Worm (Caenorhabditis elegans): ENCODE measurements around the gene C09H10.5.

Gene C09H10.5

DNA sequence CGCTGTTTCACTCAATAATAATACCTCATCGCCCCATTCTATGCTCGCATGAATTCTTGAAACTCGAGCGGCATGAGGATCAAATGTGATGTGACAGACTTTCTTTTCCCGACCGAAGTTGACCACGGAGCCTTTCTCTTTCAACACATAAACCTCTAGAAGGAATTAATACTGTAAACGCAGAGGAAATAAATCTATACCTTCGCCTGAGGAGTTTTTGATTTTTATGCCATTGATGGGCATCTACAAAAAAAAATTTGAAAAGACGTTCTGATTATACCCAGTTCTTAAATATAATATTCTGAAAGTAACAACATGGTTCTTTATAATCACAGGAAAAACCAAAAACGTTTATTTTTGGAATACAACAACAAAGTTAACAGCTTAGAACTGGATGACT, 7.3 kb downstream of the C09H10.5 start, which contains the start of gene nbs-1 (continued):
- TF ChIP-seq ztf-3 (GFP tag; optimal IDR thresholded peaks at IDR 0.05) (no peak), ekl-4 (GFP tag; IDR thresholded peaks at IDR 0.05) (peak; percentile 75), F23B12.7 (tag; optimal IDR thresholded peaks at IDR 0.05; ENCODE audit: insufficient read depth) (no peak), nhr-120 (GFP tag; IDR thresholded peaks at IDR 0.05) (no peak), fkh-3 (tag; optimal IDR thresholded peaks at IDR 0.05) (peak; percentile 16), hsf-1 (GFP tag; IDR thresholded peaks at IDR 0.05) (peak; percentile 73), efl-1 (GFP tag; optimal IDR thresholded peaks at IDR 0.05) (peak; percentile 6), madf-8 (GFP tag; conservative IDR thresholded peaks at IDR 0.05) (no peak), Y53F4B.3 (GFP tag; IDR thresholded peaks at IDR 0.05) (no peak), rec-8 (tag; optimal IDR thresholded peaks at IDR 0.05) (no peak), lin-40 (tag; optimal IDR thresholded peaks at IDR 0.05) (no peak), Y95B8A.8 (GFP tag; IDR thresholded peaks at IDR 0.05) (no peak), ceh-91 (GFP tag; IDR thresholded peaks at IDR 0.05) (no peak), attf-6 (GFP tag; IDR thresholded peaks at IDR 0.05) (peak; percentile 59; the same call in 1 of the 2 replicates), mxl-1 (tag; optimal IDR thresholded peaks at IDR 0.05) (no peak), cebp-2 (GFP tag; IDR thresholded peaks at IDR 0.05) (no peak), ztf-18 (tag; optimal IDR thresholded peaks at IDR 0.05) (peak; percentile 18), tbp1 (GFP tag; optimal IDR thresholded peaks at IDR 0.05) (no peak), zfh-2 (GFP tag; conservative IDR thresholded peaks at IDR 0.05) (no peak), ceh-27 (GFP tag; optimal IDR thresholded peaks at IDR 0.05) (no peak), K11D2.4 (GFP tag; IDR thresholded peaks at IDR 0.05) (no peak), ccch-3 (GFP tag; optimal IDR thresholded peaks at IDR 0.05) (no peak), dpff-1 (tag; optimal IDR thresholded peaks at IDR 0.05) (no peak), Y67H2A.10 (GFP tag; conservative IDR thresholded peaks at IDR 0.05) (no peak), lin-35 (GFP tag; optimal IDR thresholded peaks at IDR 0.05) (no peak), lag-1 (GFP tag; IDR thresholded peaks at IDR 0.05) (no peak), hmg-20 (GFP tag; IDR thresholded peaks at IDR 0.05) (no peak), lir-1 (GFP tag; conservative IDR thresholded peaks at IDR 0.05) (no peak), D2030.7 (GFP tag; IDR thresholded peaks at IDR 0.05) (no peak; the same call in 1 of the 2 replicates), F10E7.11 (tag; optimal IDR thresholded peaks at IDR 0.05) (no peak), zim-3 (tag; optimal IDR thresholded peaks at IDR 0.05) (no peak), ets-4 (GFP tag; optimal IDR thresholded peaks at IDR 0.05) (no peak), him-1 (tag; optimal IDR thresholded peaks at IDR 0.05) (peak; percentile 13), F57C9.4 (tag; optimal IDR thresholded peaks at IDR 0.05) (no peak), B0035.1 (tag; optimal IDR thresholded peaks at IDR 0.05) (no peak), F49E8.2 (tag; optimal IDR thresholded peaks at IDR 0.05; ENCODE audit: insufficient read depth) (no peak), chd-7 (tag; optimal IDR thresholded peaks at IDR 0.05) (peak; percentile 28), T26A5.8 (tag; optimal IDR thresholded peaks at IDR 0.05) (peak; percentile 8), Y53G8AR.9 (GFP tag; conservative IDR thresholded peaks at IDR 0.05) (peak; percentile 65; the same call in 1 of the 2 replicates), aptf-3 (GFP tag; IDR thresholded peaks at IDR 0.05) (no peak), lin-54 (GFP tag; optimal IDR thresholded peaks at IDR 0.05) (peak; percentile 41), ceh-100 (GFP tag; IDR thresholded peaks at IDR 0.05) (peak; percentile 24; the same call in 1 of the 2 replicates), somi-1 (GFP tag; optimal IDR thresholded peaks at IDR 0.05) (no peak), lsy-27 (tag; optimal IDR thresholded peaks at IDR 0.05; ENCODE audit: borderline replicate concordance, insufficient read depth) (no peak), snpc-1.3 (tag; optimal IDR thresholded peaks at IDR 0.05; ENCODE audit: insufficient read depth) (no peak), nhr-27 (tag; optimal IDR thresholded peaks at IDR 0.05) (no peak), ztf-25 (GFP tag; IDR thresholded peaks at IDR 0.05) (no peak), egl-44 (GFP tag; IDR thresholded peaks at IDR 0.05) (no peak)
